Fruit fly (Drosophila melanogaster) whole organism, embryonic: ENCODE data around the gene Sys1.

Experiments
- Ada2b ChIP-seq: fragments of 200-800 bp; sonication (Bioruptor generic); IDR thresholded peaks from 2 replicates; pipeline ENCODE4 v1.3.6; 2022; ENCODE audit warnings: missing biosample characterization, missing genetic modification characterization
- Awh ChIP-seq: fragments of 200-800 bp; sonication (Bioruptor generic); IDR thresholded peaks from 2 replicates; pipeline ENCODE4, ENCODE4 v1.3.6; 2022; ENCODE audit warnings: missing biosample characterization, missing genetic modification characterization
- BtbVII ChIP-seq: fragments of 200-800 bp; sonication (Bioruptor generic); optimal IDR thresholded peaks from 3 replicates; lab custom pipeline; 2017; ENCODE audit warnings: missing biosample characterization, mild to moderate bottlenecking, missing genetic modification characterization
- Bteb2 ChIP-seq: fragments of 200-800 bp; sonication (Bioruptor generic); optimal IDR thresholded peaks from 2 replicates; lab custom pipeline; 2016; ENCODE audit warnings: missing biosample characterization, missing genetic modification characterization
- CG10565 ChIP-seq: fragments of 200-800 bp; sonication (Bioruptor generic); optimal IDR thresholded peaks from 3 replicates; lab custom pipeline; 2016; ENCODE audit warnings: missing biosample characterization, mild to moderate bottlenecking, missing genetic modification characterization
- CG10979 ChIP-seq: fragments of 200-800 bp; sonication (Bioruptor generic); optimal IDR thresholded peaks from 2 replicates; lab custom pipeline; 2018; ENCODE audit warnings: missing biosample characterization, mild to moderate bottlenecking, missing genetic modification characterization, moderate library complexity
- CG11456 ChIP-seq: fragments of 200-800 bp; sonication (Bioruptor generic); IDR thresholded peaks from 3 replicates; pipeline ENCODE4 v1.3.6; 2022; ENCODE audit warnings: missing biosample characterization, missing genetic modification characterization
- CG12104 ChIP-seq: fragments of 200-800 bp; sonication (Bioruptor generic); optimal IDR thresholded peaks from 3 replicates; lab custom pipeline; 2016; ENCODE audit warnings: missing biosample characterization, missing genetic modification characterization
- CG12744 ChIP-seq: fragments of 200-800 bp; sonication (Bioruptor generic); optimal IDR thresholded peaks from 2 replicates; lab custom pipeline; 2016; ENCODE audit warnings: missing biosample characterization, missing genetic modification characterization
- CG13287 ChIP-seq: fragments of 200-800 bp; sonication (Bioruptor generic); IDR thresholded peaks from 2 replicates; pipeline ENCODE4 v1.3.6; 2022; ENCODE audit warnings: missing biosample characterization, missing genetic modification characterization; ENCODE audit not compliant: partially characterized antibody
- CG15514 ChIP-seq: fragments of 200-800 bp; sonication (Bioruptor generic); optimal IDR thresholded peaks from 3 replicates; lab custom pipeline; 2017; ENCODE audit warnings: missing biosample characterization, missing genetic modification characterization, mild to moderate bottlenecking, moderate library complexity, missing genetic modification reagents
- CG17612 ChIP-seq: fragments of 200-800 bp; sonication (Bioruptor generic); IDR thresholded peaks from 2 replicates; pipeline ENCODE4 v1.3.6; 2022; ENCODE audit warnings: missing biosample characterization, missing genetic modification characterization
- CG30403 ChIP-seq: fragments of 200-800 bp; sonication (Bioruptor generic); optimal IDR thresholded peaks from 3 replicates; lab custom pipeline; 2016; ENCODE audit warnings: missing biosample characterization, missing genetic modification characterization
- CG31441 ChIP-seq: fragments of 200-800 bp; sonication (Bioruptor generic); IDR thresholded peaks from 2 replicates; pipeline ENCODE4 v1.3.6; 2022; ENCODE audit warnings: missing biosample characterization, missing genetic modification characterization
- CG32767 ChIP-seq: fragments of 200-800 bp; sonication (Bioruptor generic); IDR thresholded peaks from 2 replicates; pipeline ENCODE4 v1.3.6; 2022; ENCODE audit warnings: missing biosample characterization, missing genetic modification characterization
- CG6254 ChIP-seq: fragments of 200-800 bp; sonication (Bioruptor generic); optimal IDR thresholded peaks from 3 replicates; lab custom pipeline; 2017; ENCODE audit warnings: mild to moderate bottlenecking, missing biosample characterization, missing genetic modification reagents, missing genetic modification characterization
- CG6689 ChIP-seq: fragments of 200-800 bp; sonication (Bioruptor generic); IDR thresholded peaks from 2 replicates; pipeline ENCODE4 v1.3.6; 2022; ENCODE audit warnings: missing biosample characterization, missing genetic modification characterization
- CG7745 ChIP-seq: fragments of 200-800 bp; sonication (Bioruptor generic); optimal IDR thresholded peaks from 2 replicates; lab custom pipeline; 2018; ENCODE audit warnings: missing biosample characterization, mild to moderate bottlenecking, missing genetic modification characterization, moderate library complexity
- CG7839 ChIP-seq: fragments of 200-800 bp; sonication (Bioruptor generic); optimal IDR thresholded peaks from 3 replicates; lab custom pipeline; 2018; ENCODE audit warnings: missing biosample characterization, mild to moderate bottlenecking, missing genetic modification characterization, moderate library complexity
- CG7963 ChIP-seq: fragments of 200-800 bp; sonication (Bioruptor generic); IDR thresholded peaks from 3 replicates; pipeline ENCODE4 v1.3.6; 2022; ENCODE audit warnings: missing biosample characterization, missing genetic modification characterization; ENCODE audit not compliant: partially characterized antibody
- CG7987 ChIP-seq: fragments of 200-800 bp; sonication (Bioruptor generic); optimal IDR thresholded peaks from 2 replicates; lab custom pipeline; 2018; ENCODE audit warnings: missing biosample characterization, mild to moderate bottlenecking, missing genetic modification characterization, moderate library complexity
- CG9609 ChIP-seq: fragments of 200-800 bp; sonication (Bioruptor generic); optimal IDR thresholded peaks from 3 replicates; lab custom pipeline; 2016; ENCODE audit warnings: missing biosample characterization, missing genetic modification characterization
- CkIIα-i1 ChIP-seq: fragments of 200-800 bp; sonication (Bioruptor generic); IDR thresholded peaks from 2 replicates; pipeline ENCODE4 v1.3.6; 2022; ENCODE audit warnings: missing biosample characterization, missing genetic modification characterization
- D19B ChIP-seq: fragments of 200-800 bp; sonication (Bioruptor generic); optimal IDR thresholded peaks from 2 replicates; lab custom pipeline; 2017; ENCODE audit warnings: missing biosample characterization, mild to moderate bottlenecking, missing genetic modification characterization
- Dll ChIP-seq: fragments of 200-800 bp; sonication (Bioruptor generic); IDR thresholded peaks from 4 replicates; pipeline ENCODE4 v1.3.6; 2022; ENCODE audit warnings: missing biosample characterization, missing genetic modification characterization; ENCODE audit not compliant: partially characterized antibody
- E2f2 ChIP-seq: fragments of 200-800 bp; sonication (Bioruptor generic); IDR thresholded peaks from 2 replicates; pipeline ENCODE4 v1.3.6; 2022; ENCODE audit warnings: missing biosample characterization, missing genetic modification characterization
- Ets65A ChIP-seq: fragments of 200-800 bp; sonication (Bioruptor generic); peaks from one replicate; lab custom pipeline; 2016; ENCODE audit warnings: missing biosample characterization, missing genetic modification characterization
- Gsc ChIP-seq: fragments of 200-800 bp; sonication (Bioruptor generic); IDR thresholded peaks from 2 replicates; pipeline ENCODE4 v1.3.6; 2022; ENCODE audit warnings: missing biosample characterization, missing genetic modification characterization
- HLH4C ChIP-seq: fragments of 200-800 bp; sonication (Bioruptor generic); IDR thresholded peaks from 3 replicates; pipeline ENCODE4 v1.3.6; 2022; ENCODE audit warnings: missing biosample characterization, missing genetic modification characterization; ENCODE audit not compliant: partially characterized antibody
- HmgZ ChIP-seq: fragments of 200-800 bp; sonication (Bioruptor generic); optimal IDR thresholded peaks from 2 replicates; lab custom pipeline; 2018; ENCODE audit warnings: missing biosample characterization, mild to moderate bottlenecking, missing genetic modification characterization
- Lhr ChIP-seq: fragments of 200-800 bp; sonication (Bioruptor generic); optimal IDR thresholded peaks from 3 replicates; lab custom pipeline; 2017; ENCODE audit warnings: mild to moderate bottlenecking, missing biosample characterization, missing genetic modification reagents, missing genetic modification characterization
- MTF-1 ChIP-seq: fragments of 200-800 bp; sonication (Bioruptor generic); optimal IDR thresholded peaks from 2 replicates; lab custom pipeline; 2018; ENCODE audit warnings: missing biosample characterization, mild to moderate bottlenecking, missing genetic modification characterization, borderline replicate concordance
- Nf-YA ChIP-seq: fragments of 200-800 bp; sonication (Bioruptor generic); IDR thresholded peaks from 2 replicates; pipeline ENCODE4 v1.3.6; 2022; ENCODE audit warnings: missing biosample characterization, missing genetic modification characterization
- Sry-β ChIP-seq: fragments of 200-800 bp; sonication (Bioruptor generic); optimal IDR thresholded peaks from 2 replicates; lab custom pipeline; 2018; ENCODE audit warnings: missing biosample characterization, mild to moderate bottlenecking, missing genetic modification characterization, moderate library complexity
- Taf1 ChIP-seq: fragments of 200-800 bp; sonication (Bioruptor generic); IDR thresholded peaks from 2 replicates; pipeline ENCODE4 v1.3.6; 2022; ENCODE audit warnings: missing biosample characterization, missing genetic modification characterization
- ac ChIP-seq: fragments of 200-800 bp; sonication (Bioruptor generic); optimal IDR thresholded peaks from 3 replicates; lab custom pipeline; 2017; ENCODE audit warnings: missing biosample characterization, mild to moderate bottlenecking, missing genetic modification characterization
- cg ChIP-seq: fragments of 200-800 bp; sonication (Bioruptor generic); optimal IDR thresholded peaks from 3 replicates; lab custom pipeline; 2019; ENCODE audit warnings: missing biosample characterization, mild to moderate bottlenecking, missing genetic modification characterization, moderate library complexity
- fd64A ChIP-seq: fragments of 200-800 bp; sonication (Bioruptor generic); optimal IDR thresholded peaks from 3 replicates; lab custom pipeline; 2018; ENCODE audit warnings: missing biosample characterization, mild to moderate bottlenecking, missing genetic modification characterization
- gro ChIP-seq: fragments of 200-800 bp; sonication (Bioruptor generic); optimal IDR thresholded peaks from 2 replicates; lab custom pipeline; 2016; ENCODE audit warnings: missing biosample characterization, missing genetic modification characterization
- inv ChIP-seq: fragments of 200-800 bp; sonication (Bioruptor generic); IDR thresholded peaks from 2 replicates; pipeline ENCODE4 v1.3.6; 2022; ENCODE audit warnings: missing biosample characterization, missing genetic modification characterization; ENCODE audit not compliant: partially characterized antibody
- mirr ChIP-seq: fragments of 200-800 bp; sonication (Bioruptor generic); optimal IDR thresholded peaks from 3 replicates; lab custom pipeline; 2018; ENCODE audit warnings: missing biosample characterization, mild to moderate bottlenecking, missing genetic modification characterization
- onecut ChIP-seq: fragments of 200-800 bp; sonication (Bioruptor generic); IDR thresholded peaks from 2 replicates; pipeline ENCODE4 v1.3.6; 2022; ENCODE audit warnings: missing biosample characterization, missing genetic modification characterization
- run ChIP-seq: fragments of 200-800 bp; sonication (Bioruptor generic); optimal IDR thresholded peaks from 3 replicates; lab custom pipeline; 2018; ENCODE audit warnings: missing biosample characterization, mild to moderate bottlenecking, missing genetic modification characterization
- sima ChIP-seq: fragments of 200-800 bp; sonication (Bioruptor generic); optimal IDR thresholded peaks from 2 replicates; lab custom pipeline; 2016; ENCODE audit warnings: missing biosample characterization, missing genetic modification characterization
- sug ChIP-seq: fragments of 200-800 bp; optimal IDR thresholded peaks from 2 replicates; lab custom pipeline; 2019; ENCODE audit warnings: missing biosample characterization, mild to moderate bottlenecking, missing genetic modification characterization, moderate library complexity
- trh ChIP-seq: fragments of 200-800 bp; sonication (Bioruptor generic); optimal IDR thresholded peaks from 2 replicates; lab custom pipeline; 2016; ENCODE audit warnings: missing biosample characterization, missing genetic modification characterization
- unpg ChIP-seq: fragments of 200-800 bp; sonication (Bioruptor generic); optimal IDR thresholded peaks from 3 replicates; lab custom pipeline; 2018; ENCODE audit warnings: missing biosample characterization, mild to moderate bottlenecking, missing genetic modification characterization, moderate library complexity
- zf30C ChIP-seq: fragments of 200-800 bp; sonication (Bioruptor generic); optimal IDR thresholded peaks from 3 replicates; lab custom pipeline; 2018; ENCODE audit warnings: missing biosample characterization, mild to moderate bottlenecking, missing genetic modification characterization

Gene Sys1

dm6 chr3R:8670529-8671491, 18.2 kb downstream of the Sys1 start, which contains the start of gene p (continued):
- TF ChIP-seq trh (GFP tag; lab: Kevin White, UChicago) (no peak), run (tag; lab: Kevin White, UChicago) (peak; percentile 68), CG7963 (GFP tag; lab: Robert Waterston, UW) (no peak), D19B (peak; percentile 18), HLH4C (no peak), CG30403 (GFP tag; lab: Kevin White, UChicago) (peak; percentile 43), CG7839 (tag; lab: Kevin White, UChicago) (peak; percentile 19), ac (no peak), sug (tag; lab: Kevin White, UChicago) (peak; percentile 4), E2f2 (GFP tag; lab: Robert Waterston, UW) (no peak), CG12744 (GFP tag; lab: Kevin White, UChicago) (peak; percentile 23), fd64A (GFP tag; lab: Kevin White, UChicago) (peak; percentile 38), inv (no peak), cg (GFP tag; lab: Kevin White, UChicago) (no peak), gro (GFP tag; lab: Kevin White, UChicago) (no peak), Bteb2 (GFP tag; lab: Kevin White, UChicago) (peak; percentile 17), CG11456 (GFP tag; lab: Robert Waterston, UW) (0 out of 3 replicates have a peak, but pooled peaks have one; percentile 61), unpg (GFP tag; lab: Kevin White, UChicago) (peak; percentile 58), Ets65A (GFP tag; lab: Kevin White, UChicago) (peak; percentile 10), CG32767 (GFP tag; lab: Robert Waterston, UW) (no peak), CG10979 (tag; lab: Kevin White, UChicago) (peak; percentile 34), CG31441 (GFP tag; lab: Robert Waterston, UW) (peak; percentile 26; the same call in 1 of the 2 replicates), Sry-β (GFP tag; lab: Kevin White, UChicago) (peak; percentile 13), CG7745 (no peak), CG15514 (GFP tag; lab: Kevin White, UChicago) (peak; percentile 4), Taf1 (no peak), CG10565 (GFP tag; lab: Kevin White, UChicago) (no peak), Gsc (no peak), CG12104 (GFP tag; lab: Kevin White, UChicago) (no peak), CG9609 (peak; percentile 0), Ada2b (GFP tag; lab: Robert Waterston, UW) (no peak), Nf-YA (no peak), Lhr (no peak), sima (GFP tag; lab: Kevin White, UChicago) (no peak), CG7987 (peak; percentile 57), CkIIα-i1 (GFP tag; lab: Robert Waterston, UW) (no peak), CG6254 (GFP tag; lab: Kevin White, UChicago) (peak; percentile 26), zf30C (GFP tag; lab: Kevin White, UChicago) (no peak), HmgZ (tag; lab: Kevin White, UChicago) (peak; percentile 37), CG13287 (GFP tag; lab: Robert Waterston, UW) (no peak), BtbVII (GFP tag; lab: Kevin White, UChicago) (peak; percentile 61), CG17612 (no peak), CG6689 (GFP tag; lab: Robert Waterston, UW) (peak; percentile 42; the same call in 1 of the 2 replicates), onecut (0 out of 2 replicates have a peak, but pooled peaks have one; percentile 12), Dll (GFP tag; lab: Robert Waterston, UW) (0 out of 4 replicates have a peak, but pooled peaks have one; percentile 18), Awh (GFP tag; lab: Robert Waterston, UW) (0 out of 2 replicates have a peak, but pooled peaks have one; percentile 46), mirr (GFP tag; lab: Kevin White, UChicago) (peak; percentile 34), MTF-1 (GFP tag; lab: Kevin White, UChicago) (no peak)
